Worm (Caenorhabditis elegans) whole organism, L1 larva: ENCODE measurements around the gene acdh-6.

Source experiments
- C16A3.4 ChIP-seq: fragments of 150-350 bp; optimal IDR thresholded peaks from 2 replicates; lab custom pipeline; 2014; ENCODE audit warnings: missing biosample characterization, missing genetic modification characterization
- Y116A8C.19 ChIP-seq: sonication (generic microtip); optimal IDR thresholded peaks from 2 replicates; lab custom pipeline; 2016; ENCODE audit warnings: missing compliant biosample characterization, missing genetic modification characterization, borderline replicate concordance
- blmp-1 ChIP-seq: fragments of 150-350 bp; optimal IDR thresholded peaks from 2 replicates; lab custom pipeline; 2014; ENCODE audit warnings: missing biosample characterization, missing genetic modification characterization
- ceh-8 ChIP-seq: fragments of 200-800 bp; sonication (Bioruptor generic); optimal IDR thresholded peaks from 2 replicates; lab custom pipeline; 2018; ENCODE audit warnings: mild to moderate bottlenecking, missing genetic modification characterization, moderate library complexity, missing compliant biosample characterization
- ceh-82 ChIP-seq, 3 experiments: fragments of 150-350 bp in 1 of 3; sonication (generic microtip) in 2 of 3; optimal IDR thresholded peaks; 2 replicates each; lab custom pipeline; 2014 to 2017; ENCODE audit warnings: missing biosample characterization in 3 of 3, missing genetic modification characterization in 3 of 3
- ceh-90 ChIP-seq: sonication (generic microtip); optimal IDR thresholded peaks from 2 replicates; lab custom pipeline; 2016; ENCODE audit warnings: missing genetic modification characterization, missing compliant biosample characterization
- ces-1 ChIP-seq: fragments of 150-350 bp; optimal IDR thresholded peaks from 2 replicates; lab custom pipeline; 2014; ENCODE audit warnings: missing biosample characterization, missing genetic modification reagents, missing genetic modification characterization
- dpl-1 ChIP-seq, 3 experiments: fragments of 150-350 bp in 2 of 3; sonication (generic microtip) in 1 of 3; optimal IDR thresholded peaks; 2 replicates each; lab custom pipeline; 2014 to 2017; ENCODE audit warnings: missing biosample characterization in 3 of 3, missing genetic modification characterization in 3 of 3, missing genetic modification reagents in 3 of 3
- efl-1 ChIP-seq, 4 experiments: fragments of 150-350 bp; optimal IDR thresholded peaks in 3 of 4; peaks in 1 of 4; 1 replicate in 1 of 4; 2 replicates in 3 of 4; lab custom pipeline; 2014; ENCODE audit warnings: missing biosample characterization in 2 of 4, missing genetic modification characterization in 2 of 4, missing genetic modification reagents in 2 of 4
- egl-13 ChIP-seq: sonication (generic microtip); optimal IDR thresholded peaks from 2 replicates; lab custom pipeline; 2016; ENCODE audit warnings: missing genotype, missing genetic modification reagents, missing genetic modification characterization, missing compliant biosample characterization
- elt-3 ChIP-seq, 6 experiments: fragments of 150-350 bp in 1 of 6; sonication (generic microtip); optimal IDR thresholded peaks; 2 replicates each; lab custom pipeline; 2017 to 2018; ENCODE audit warnings: missing biosample characterization in 6 of 6, missing genetic modification characterization in 6 of 6, inconsistent platforms in 1 of 6
- fkh-10 ChIP-seq: sonication (generic microtip); optimal IDR thresholded peaks from 2 replicates; lab custom pipeline; 2017; ENCODE audit warnings: missing biosample characterization, missing genetic modification reagents, missing genetic modification characterization
- grh-1 ChIP-seq: fragments of 200-800 bp; sonication (Bioruptor generic); IDR thresholded peaks from 2 replicates; pipeline ENCODE4 v1.3.6; 2022; ENCODE audit warnings: missing genetic modification reagents, missing genetic modification characterization, missing compliant biosample characterization
- hlh-17 ChIP-seq: fragments of 200-800 bp; sonication (Bioruptor generic); optimal IDR thresholded peaks from 2 replicates; lab custom pipeline; 2018; ENCODE audit warnings: missing genetic modification characterization, mild to moderate bottlenecking, missing compliant biosample characterization, moderate library complexity, borderline replicate concordance
- hpl-2 ChIP-seq: fragments of 150-350 bp; optimal IDR thresholded peaks from 2 replicates; lab custom pipeline; 2014; ENCODE audit warnings: missing biosample characterization, missing genetic modification reagents, missing genetic modification characterization
- isw-1 ChIP-seq: fragments of 200-800 bp; sonication (Bioruptor generic); IDR thresholded peaks from 2 replicates; pipeline ENCODE4 v1.3.6; 2022; ENCODE audit warnings: missing genetic modification characterization, missing compliant biosample characterization
- jun-1 ChIP-seq: fragments of 150-350 bp; optimal IDR thresholded peaks from 2 replicates; lab custom pipeline; 2014; ENCODE audit warnings: missing biosample characterization, missing genetic modification reagents, missing genetic modification characterization
- lin-14 ChIP-seq: fragments of 200-800 bp; sonication (Bioruptor generic); optimal IDR thresholded peaks from 2 replicates; lab custom pipeline; 2018; ENCODE audit warnings: mild to moderate bottlenecking, missing genetic modification characterization, moderate library complexity, missing compliant biosample characterization
- nhr-19 ChIP-seq: fragments of 200-800 bp; sonication (Bioruptor generic); conservative IDR thresholded peaks from 2 replicates; pipeline ENCODE4 v1.3.6; 2022; ENCODE audit warnings: missing genetic modification characterization, missing compliant biosample characterization
- nhr-237 ChIP-seq: fragments of 150-350 bp; optimal IDR thresholded peaks from 2 replicates; lab custom pipeline; 2014; ENCODE audit warnings: missing biosample characterization, missing genetic modification characterization
- nhr-47 ChIP-seq: sonication (generic microtip); optimal IDR thresholded peaks from 2 replicates; lab custom pipeline; 2016; ENCODE audit warnings: mild to moderate bottlenecking, missing genetic modification characterization, moderate library complexity, missing compliant biosample characterization
- nhr-76 ChIP-seq: sonication (generic microtip); optimal IDR thresholded peaks from 2 replicates; lab custom pipeline; 2017; ENCODE audit warnings: missing biosample characterization, missing genetic modification characterization
- nhr-77 ChIP-seq: fragments of 150-350 bp; optimal IDR thresholded peaks from 2 replicates; lab custom pipeline; 2014; ENCODE audit warnings: missing biosample characterization, missing genetic modification characterization
- nhr-85 ChIP-seq: sonication (generic microtip); peaks from one replicate; lab custom pipeline; 2016; ENCODE audit warnings: missing genetic modification characterization, inconsistent platforms, missing compliant biosample characterization
- pax-3 ChIP-seq: fragments of 200-800 bp; sonication (Bioruptor generic); optimal IDR thresholded peaks from 2 replicates; lab custom pipeline; 2018; ENCODE audit warnings: mild to moderate bottlenecking, missing genetic modification characterization, moderate library complexity, missing compliant biosample characterization
- rnt-1 ChIP-seq: sonication (generic microtip); optimal IDR thresholded peaks from 2 replicates; lab custom pipeline; 2016; ENCODE audit warnings: mild to moderate bottlenecking, missing genetic modification characterization, moderate library complexity, missing compliant biosample characterization
- skn-1 ChIP-seq: fragments of 150-350 bp; optimal IDR thresholded peaks from 2 replicates; lab custom pipeline; 2014; ENCODE audit warnings: missing biosample characterization, missing genetic modification characterization
- snpc-4 ChIP-seq: fragments of 150-350 bp; optimal IDR thresholded peaks from 2 replicates; lab custom pipeline; 2014; ENCODE audit warnings: missing biosample characterization, missing genetic modification characterization
- snu-23 ChIP-seq: sonication (generic microtip); optimal IDR thresholded peaks from 2 replicates; lab custom pipeline; 2016; ENCODE audit warnings: missing genetic modification characterization, missing compliant biosample characterization
- unc-130 ChIP-seq: fragments of 150-350 bp; optimal IDR thresholded peaks from 2 replicates; lab custom pipeline; 2017; ENCODE audit warnings: missing biosample characterization, missing genetic modification characterization, inconsistent platforms
- unc-86 ChIP-seq: sonication (generic microtip); optimal IDR thresholded peaks from 2 replicates; lab custom pipeline; 2016; ENCODE audit warnings: missing genetic modification characterization, missing compliant biosample characterization
- vab-15 ChIP-seq: sonication (generic microtip); optimal IDR thresholded peaks from 2 replicates; lab custom pipeline; 2017; ENCODE audit warnings: missing genotype, mild to moderate bottlenecking, missing genetic modification characterization, missing compliant biosample characterization
- zag-1 ChIP-seq: fragments of 150-350 bp; optimal IDR thresholded peaks from 2 replicates; lab custom pipeline; 2014; ENCODE audit warnings: missing biosample characterization, missing genetic modification characterization
- zip-4 ChIP-seq: fragments of 200-800 bp; sonication (Bioruptor generic); optimal IDR thresholded peaks from 2 replicates; lab custom pipeline; 2018; ENCODE audit warnings: mild to moderate bottlenecking, missing genetic modification characterization, moderate library complexity, missing compliant biosample characterization

The acdh-6 gene

DNA sequence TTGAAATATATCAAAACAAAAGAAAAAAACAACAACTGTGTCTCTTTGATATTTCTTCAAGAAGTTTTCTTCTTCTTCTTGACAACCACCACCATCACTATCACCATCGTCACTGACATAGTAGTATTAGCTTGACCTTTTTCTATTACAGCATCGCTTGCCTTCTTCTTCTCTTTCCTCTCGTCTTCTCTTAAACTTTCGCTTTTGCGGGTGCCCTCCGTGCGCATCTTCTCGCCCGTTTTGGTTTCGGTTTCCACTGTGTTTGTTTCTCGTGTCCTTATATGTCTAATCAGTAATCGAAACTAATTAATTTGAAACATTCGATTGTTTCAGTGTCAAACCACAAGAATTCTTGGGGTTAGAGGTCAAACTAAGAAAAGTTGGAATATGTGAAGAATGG lies 18.4 kb downstream of the acdh-6 start:
- TF ChIP-seq elt-3 (tag; optimal IDR thresholded peaks at IDR 0.05; lab: Kevin White, UChicago), result peak in 1 of 6 experiments; percentile 29
- TF ChIP-seq vab-15 (tag; lab: Kevin White, UChicago), result no peak
- peak; percentile 96 for TF ChIP-seq blmp-1 (tag; lab: Kevin White, UChicago)

ce11 chrIII:8580802-8581201 lies 19.9 kb downstream of the acdh-6 start, which contains the start of gene doxa-1:
Gene doxa-1 (plus strand): TSS chrIII:8581102.
- TF ChIP-seq nhr-85 (no peak), snu-23 (GFP tag; lab: Kevin White, UChicago) (no peak), nhr-47 (tag; lab: Kevin White, UChicago) (no peak)

DNA sequence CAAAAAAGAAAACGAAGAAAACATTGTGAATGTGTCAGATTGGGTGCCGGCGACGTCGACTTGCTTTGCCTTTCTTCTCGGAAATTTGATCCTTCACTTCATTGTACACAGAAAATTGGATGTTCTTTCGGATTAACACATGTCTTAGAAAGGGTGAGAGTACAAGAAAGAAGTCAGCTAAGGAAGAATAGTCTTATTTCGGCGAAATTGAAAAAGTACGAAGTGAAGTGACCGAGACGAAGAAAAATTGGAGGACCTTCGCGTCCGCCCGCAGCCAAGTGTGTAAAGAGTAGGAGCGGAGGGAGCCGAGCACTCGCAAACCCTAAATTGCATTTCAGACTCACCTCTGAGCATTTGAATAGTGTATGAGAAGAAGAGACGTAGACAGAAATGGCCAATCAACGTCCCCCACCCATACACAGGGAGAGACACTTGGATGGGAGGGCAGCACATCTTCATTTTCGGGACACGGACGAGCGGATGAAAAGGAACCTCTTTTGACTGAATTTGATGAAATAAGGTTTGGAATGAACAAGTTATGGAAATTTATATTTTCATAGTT lies 27.7 kb downstream of the acdh-6 start, which contains the start of gene glr-1:
TSS of gene glr-1 (minus strand) at position 51 of the 562 bp plus-strand sequence.
- TF ChIP-seq efl-1 (optimal IDR thresholded peaks at IDR 0.05; lab: Kevin White, UChicago) (no peak), efl-1 (GFP tag; optimal IDR thresholded peaks at IDR 0.05 in 1 of 2; lab: Kevin White, UChicago) (peak in 1 of 2 experiments; percentile 43), fkh-10 (GFP tag; lab: Kevin White, UChicago) (peak; percentile 74), ces-1 (peak; percentile 71), snpc-4 (no peak), ceh-82 (tag; optimal IDR thresholded peaks at IDR 0.05; lab: Kevin White, UChicago) (no peak), lin-14 (peak; percentile 64)

ce11 chrIII:8589195-8589594 lies 28.3 kb downstream of the acdh-6 start, which contains the start of gene fip-3:
Gene fip-3 (minus strand): TSS chrIII:8589488.
- TF ChIP-seq rnt-1 (tag; lab: Kevin White, UChicago), result no peak
- no peak for TF ChIP-seq nhr-77
- no peak for TF ChIP-seq hlh-17 (GFP tag; lab: Kevin White, UChicago)
- TF ChIP-seq grh-1, result no peak
- TF ChIP-seq unc-86 (tag; lab: Kevin White, UChicago), result no peak
- no peak for TF ChIP-seq skn-1
- no peak for TF ChIP-seq pax-3 (tag; lab: Kevin White, UChicago)
- no peak for TF ChIP-seq isw-1 (GFP tag; lab: Robert Waterston, UW)
- no peak for TF ChIP-seq egl-13 (tag; lab: Kevin White, UChicago)

DNA sequence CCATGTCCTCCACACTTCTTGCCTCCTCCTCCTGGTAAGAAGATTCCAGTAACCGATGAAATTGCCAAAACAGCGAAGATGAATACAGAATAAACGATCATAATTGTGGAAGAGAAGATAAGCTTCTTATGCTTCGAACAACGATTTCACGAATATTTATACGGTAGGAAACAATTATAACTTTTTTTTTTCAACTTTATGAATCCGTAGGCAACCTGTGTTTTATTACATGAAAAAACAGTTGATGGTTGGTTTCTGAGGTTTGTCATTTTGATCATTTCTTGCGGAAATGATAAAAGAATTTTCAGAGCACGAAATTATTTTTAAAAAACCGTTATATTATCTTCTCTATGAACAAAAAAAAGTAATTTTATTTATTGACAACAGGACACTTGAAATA lies 29.9 kb downstream of the acdh-6 start, which contains the start of gene fipr-16:
TSS of gene fipr-16 (minus strand) at position 101 of the 400 bp plus-strand sequence.
- TF ChIP-seq unc-86 (tag; lab: Kevin White, UChicago), result no peak
- TF ChIP-seq dpl-1 (GFP tag; optimal IDR thresholded peaks at IDR 0.05; lab: Kevin White, UChicago), result no peak
- no peak for TF ChIP-seq hlh-17 (GFP tag; lab: Kevin White, UChicago)
- TF ChIP-seq Y116A8C.19 (tag; lab: Kevin White, UChicago), result no peak

DNA sequence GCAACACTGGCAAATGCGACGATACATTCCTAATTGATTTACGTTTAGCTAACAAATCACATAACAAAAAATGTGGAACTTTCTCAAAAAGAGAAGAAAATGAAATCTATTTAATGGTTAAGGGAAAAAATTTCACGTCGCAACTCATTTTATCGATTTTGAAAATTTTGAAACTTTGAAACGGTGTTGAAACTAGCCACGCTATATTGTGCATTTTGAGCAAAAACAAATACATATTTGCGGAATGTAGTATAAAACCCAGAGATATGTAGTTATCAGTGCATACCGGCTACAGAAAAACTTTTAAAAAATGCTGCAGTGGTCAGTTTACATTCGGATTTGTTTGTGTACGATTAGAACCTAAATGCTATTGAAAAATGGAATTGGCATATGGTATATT lies 32.7 kb downstream of the acdh-6 start, which contains the start of gene C06E1.7:
TSS of gene C06E1.7 (minus strand) at position 101 of the 400 bp plus-strand sequence.
- no peak for TF ChIP-seq efl-1 (optimal IDR thresholded peaks at IDR 0.05; lab: Kevin White, UChicago)
- TF ChIP-seq efl-1 (GFP tag; optimal IDR thresholded peaks at IDR 0.05 in 1 of 2; lab: Kevin White, UChicago), result no peak
- no peak for TF ChIP-seq nhr-76 (tag; lab: Kevin White, UChicago)
- no peak for TF ChIP-seq jun-1 (tag; lab: Kevin White, UChicago)
- no peak for TF ChIP-seq unc-130 (tag; lab: Kevin White, UChicago)
- no peak for TF ChIP-seq dpl-1 (GFP tag; optimal IDR thresholded peaks at IDR 0.05; lab: Kevin White, UChicago)
- no peak for TF ChIP-seq nhr-19 (GFP tag; lab: Robert Waterston, UW)
- TF ChIP-seq zip-4 (GFP tag; lab: Kevin White, UChicago), result no peak
- no peak for TF ChIP-seq C16A3.4 (tag; lab: Kevin White, UChicago)
- TF ChIP-seq nhr-237 (tag; lab: Kevin White, UChicago), result no peak
- no peak for TF ChIP-seq ceh-8 (GFP tag; lab: Kevin White, UChicago)
- no peak for TF ChIP-seq zag-1 (tag; lab: Kevin White, UChicago)
- TF ChIP-seq ceh-90, result no peak
- TF ChIP-seq hpl-2 (GFP tag; lab: Kevin White, UChicago), result no peak
- TF ChIP-seq, all 84 proteins: peak for 0
